Fruit fly (Drosophila melanogaster) whole organism, embryonic: Measurements from ENCODE around the gene Fdx1.

Source experiments
- BEAF-32 ChIP-seq: fragments of 200-800 bp; sonication (Bioruptor generic); optimal IDR thresholded peaks from 3 replicates; lab custom pipeline; 2017; ENCODE audit warnings: missing biosample characterization, missing genetic modification characterization, mild to moderate bottlenecking, moderate library complexity, missing genetic modification reagents
- BtbVII ChIP-seq: fragments of 200-800 bp; sonication (Bioruptor generic); optimal IDR thresholded peaks from 3 replicates; lab custom pipeline; 2017; ENCODE audit warnings: missing biosample characterization, mild to moderate bottlenecking, missing genetic modification characterization
- CG10267 ChIP-seq: fragments of 200-800 bp; sonication (Bioruptor generic); optimal IDR thresholded peaks from 2 replicates; lab custom pipeline; 2018; ENCODE audit warnings: missing biosample characterization, mild to moderate bottlenecking, missing genetic modification characterization, moderate library complexity
- CG10462 ChIP-seq: fragments of 200-800 bp; sonication (Bioruptor generic); optimal IDR thresholded peaks from 2 replicates; lab custom pipeline; 2016; ENCODE audit warnings: missing biosample characterization, missing genetic modification characterization
- CG11247 ChIP-seq: fragments of 200-800 bp; sonication (Bioruptor generic); IDR thresholded peaks from 2 replicates; pipeline ENCODE4 v1.3.6; 2022; ENCODE audit warnings: missing biosample characterization, missing genetic modification characterization
- CG12391 ChIP-seq: fragments of 200-800 bp; sonication (Bioruptor generic); optimal IDR thresholded peaks from 3 replicates; lab custom pipeline; 2018; ENCODE audit warnings: missing biosample characterization, mild to moderate bottlenecking, missing genetic modification characterization, moderate library complexity
- CG13424 ChIP-seq: fragments of 200-800 bp; sonication (Bioruptor generic); optimal IDR thresholded peaks from 2 replicates; lab custom pipeline; 2019; ENCODE audit warnings: missing biosample characterization, mild to moderate bottlenecking, missing genetic modification characterization, moderate library complexity
- CG1529 ChIP-seq: fragments of 200-800 bp; sonication (Bioruptor generic); optimal IDR thresholded peaks from 3 replicates; lab custom pipeline; 2018; ENCODE audit warnings: missing biosample characterization, missing genetic modification characterization
- CG1603 ChIP-seq: fragments of 200-800 bp; sonication (Bioruptor generic); optimal IDR thresholded peaks from 2 replicates; lab custom pipeline; 2019; ENCODE audit warnings: missing biosample characterization, mild to moderate bottlenecking, missing genetic modification characterization, moderate library complexity
- CG17612 ChIP-seq: fragments of 200-800 bp; sonication (Bioruptor generic); IDR thresholded peaks from 2 replicates; pipeline ENCODE4 v1.3.6; 2022; ENCODE audit warnings: missing biosample characterization, missing genetic modification characterization
- CG18476 ChIP-seq: fragments of 200-800 bp; sonication (Bioruptor generic); optimal IDR thresholded peaks from 2 replicates; lab custom pipeline; 2016; ENCODE audit warnings: missing biosample characterization, mild to moderate bottlenecking, missing genetic modification characterization
- CG2712 ChIP-seq: fragments of 200-800 bp; optimal IDR thresholded peaks from 3 replicates; lab custom pipeline; 2019; ENCODE audit warnings: missing biosample characterization, mild to moderate bottlenecking, missing genetic modification characterization, moderate library complexity
- CG30403 ChIP-seq: fragments of 200-800 bp; sonication (Bioruptor generic); optimal IDR thresholded peaks from 3 replicates; lab custom pipeline; 2016; ENCODE audit warnings: missing biosample characterization, missing genetic modification characterization
- CG4424 ChIP-seq: fragments of 200-800 bp; sonication (Bioruptor generic); optimal IDR thresholded peaks from 3 replicates; lab custom pipeline; 2016; ENCODE audit warnings: missing biosample characterization, missing genetic modification characterization
- CG6683 ChIP-seq: fragments of 200-800 bp; sonication (Bioruptor generic); optimal IDR thresholded peaks from 2 replicates; lab custom pipeline; 2017; ENCODE audit warnings: missing biosample characterization, mild to moderate bottlenecking, missing genetic modification characterization, missing genetic modification reagents
- CG6689 ChIP-seq: fragments of 200-800 bp; sonication (Bioruptor generic); IDR thresholded peaks from 2 replicates; pipeline ENCODE4 v1.3.6; 2022; ENCODE audit warnings: missing biosample characterization, missing genetic modification characterization
- CG7271 ChIP-seq: fragments of 200-800 bp; sonication (Bioruptor generic); optimal IDR thresholded peaks from 2 replicates; lab custom pipeline; 2018; ENCODE audit warnings: missing biosample characterization, mild to moderate bottlenecking, missing genetic modification characterization, moderate library complexity
- CG8388 ChIP-seq: fragments of 200-800 bp; sonication (Bioruptor generic); optimal IDR thresholded peaks from 2 replicates; lab custom pipeline; 2019; ENCODE audit warnings: missing biosample characterization, mild to moderate bottlenecking, missing genetic modification characterization, moderate library complexity
- CG9609 ChIP-seq: fragments of 200-800 bp; sonication (Bioruptor generic); optimal IDR thresholded peaks from 3 replicates; lab custom pipeline; 2016; ENCODE audit warnings: missing biosample characterization, missing genetic modification characterization
- CkIIα-i1 ChIP-seq: fragments of 200-800 bp; sonication (Bioruptor generic); IDR thresholded peaks from 2 replicates; pipeline ENCODE4 v1.3.6; 2022; ENCODE audit warnings: missing biosample characterization, missing genetic modification characterization
- Dll ChIP-seq: fragments of 200-800 bp; sonication (Bioruptor generic); IDR thresholded peaks from 4 replicates; pipeline ENCODE4 v1.3.6; 2022; ENCODE audit warnings: missing biosample characterization, missing genetic modification characterization; ENCODE audit not compliant: partially characterized antibody
- Doc3 ChIP-seq: fragments of 200-800 bp; sonication (Bioruptor generic); IDR thresholded peaks from 3 replicates; pipeline ENCODE4 v1.3.6; 2022; ENCODE audit warnings: missing biosample characterization, missing genetic modification characterization; ENCODE audit not compliant: partially characterized antibody
- Drgx ChIP-seq: fragments of 200-800 bp; sonication (Bioruptor generic); IDR thresholded peaks from 2 replicates; pipeline ENCODE4 v1.3.6; 2022; ENCODE audit warnings: missing biosample characterization, missing genetic modification characterization
- H15 ChIP-seq: fragments of 200-800 bp; sonication (Bioruptor generic); IDR thresholded peaks from 3 replicates; pipeline ENCODE4 v1.3.6; 2022; ENCODE audit warnings: missing biosample characterization, missing genetic modification characterization
- H2.0 ChIP-seq: fragments of 200-800 bp; sonication (Bioruptor generic); IDR thresholded peaks from 2 replicates; pipeline ENCODE4 v1.3.6; 2022; ENCODE audit warnings: missing biosample characterization, missing genetic modification characterization
- Hr51 ChIP-seq, 2 experiments: fragments of 200-800 bp; sonication (Bioruptor generic); optimal IDR thresholded peaks; 2 replicates in 1 of 2; 3 replicates in 1 of 2; lab custom pipeline; 2016 to 2018; ENCODE audit warnings: missing biosample characterization in 2 of 2, missing genetic modification characterization in 2 of 2, mild to moderate bottlenecking in 1 of 2, moderate library complexity in 1 of 2
- Hsf ChIP-seq: fragments of 200-800 bp; sonication (Bioruptor generic); optimal IDR thresholded peaks from 3 replicates; lab custom pipeline; 2016; ENCODE audit warnings: missing biosample characterization, missing genetic modification characterization
- MTF-1 ChIP-seq: fragments of 200-800 bp; sonication (Bioruptor generic); optimal IDR thresholded peaks from 2 replicates; lab custom pipeline; 2018; ENCODE audit warnings: missing biosample characterization, mild to moderate bottlenecking, missing genetic modification characterization, borderline replicate concordance
- Mrtf ChIP-seq: fragments of 200-800 bp; sonication (Bioruptor generic); IDR thresholded peaks from 3 replicates; pipeline ENCODE4 v1.3.6; 2022; ENCODE audit warnings: missing biosample characterization, missing genetic modification characterization
- Myb ChIP-seq: fragments of 200-800 bp; sonication (Bioruptor generic); optimal IDR thresholded peaks from 2 replicates; lab custom pipeline; 2016; ENCODE audit warnings: missing biosample characterization, missing genetic modification characterization
- Sox102F ChIP-seq: fragments of 200-800 bp; sonication (Bioruptor generic); optimal IDR thresholded peaks from 2 replicates; lab custom pipeline; 2018; ENCODE audit warnings: missing biosample characterization, mild to moderate bottlenecking, missing genetic modification characterization, moderate library complexity
- ap ChIP-seq: fragments of 200-800 bp; sonication (Bioruptor generic); IDR thresholded peaks from 2 replicates; pipeline ENCODE4 v1.3.6; 2022; ENCODE audit warnings: missing biosample characterization, missing genetic modification characterization
- ato ChIP-seq: fragments of 200-800 bp; sonication (Bioruptor generic); IDR thresholded peaks from 2 replicates; pipeline ENCODE4 v1.3.6; 2022; ENCODE audit warnings: missing biosample characterization, missing genetic modification characterization; ENCODE audit not compliant: partially characterized antibody
- btn ChIP-seq: fragments of 200-800 bp; sonication (Bioruptor generic); optimal IDR thresholded peaks from 2 replicates; lab custom pipeline; 2016; ENCODE audit warnings: missing biosample characterization, missing genetic modification characterization
- ci ChIP-seq: fragments of 200-800 bp; sonication (Bioruptor generic); IDR thresholded peaks from 3 replicates; pipeline ENCODE4 v1.3.6; 2022; ENCODE audit warnings: missing biosample characterization, missing genetic modification characterization
- danr ChIP-seq: fragments of 200-800 bp; sonication (Bioruptor generic); IDR thresholded peaks from 2 replicates; pipeline ENCODE4 v1.3.6; 2022; ENCODE audit warnings: missing biosample characterization, missing genetic modification characterization
- en ChIP-seq: fragments of 200-800 bp; sonication (Bioruptor generic); optimal IDR thresholded peaks from 2 replicates; lab custom pipeline; 2016; ENCODE audit warnings: missing biosample characterization, missing genetic modification characterization
- eyg ChIP-seq: fragments of 200-800 bp; sonication (Bioruptor generic); optimal IDR thresholded peaks from 3 replicates; lab custom pipeline; 2016; ENCODE audit warnings: missing biosample characterization, missing genetic modification characterization
- fru ChIP-seq: fragments of >200 bp; optimal IDR thresholded peaks from 2 replicates; lab custom pipeline; 2017
- fu2 ChIP-seq: fragments of 200-800 bp; sonication (Bioruptor generic); optimal IDR thresholded peaks from 2 replicates; lab custom pipeline; 2016; ENCODE audit warnings: missing biosample characterization, missing genetic modification characterization
- gro ChIP-seq: fragments of 200-800 bp; sonication (Bioruptor generic); optimal IDR thresholded peaks from 2 replicates; lab custom pipeline; 2016; ENCODE audit warnings: missing biosample characterization, missing genetic modification characterization
- ind ChIP-seq: fragments of 200-800 bp; sonication (Bioruptor generic); optimal IDR thresholded peaks from 3 replicates; lab custom pipeline; 2016; ENCODE audit warnings: missing biosample characterization, missing genetic modification characterization
- lilli ChIP-seq: fragments of 200-800 bp; sonication (Bioruptor generic); optimal IDR thresholded peaks from 3 replicates; lab custom pipeline; 2016; ENCODE audit warnings: missing biosample characterization, missing genetic modification characterization
- nau ChIP-seq: fragments of 200-800 bp; sonication (Bioruptor generic); optimal IDR thresholded peaks from 3 replicates; lab custom pipeline; 2017; ENCODE audit warnings: missing biosample characterization, mild to moderate bottlenecking, missing genetic modification characterization, missing genetic modification reagents
- otp ChIP-seq: fragments of 200-800 bp; sonication (Bioruptor generic); IDR thresholded peaks from 3 replicates; pipeline ENCODE4, ENCODE4 v1.3.6; 2022; ENCODE audit warnings: missing biosample characterization, missing genetic modification characterization
- sqz ChIP-seq: fragments of 200-800 bp; sonication (Bioruptor generic); optimal IDR thresholded peaks from 3 replicates; lab custom pipeline; 2018; ENCODE audit warnings: missing biosample characterization, mild to moderate bottlenecking, missing genetic modification characterization
- tio ChIP-seq: fragments of 200-800 bp; sonication (Bioruptor generic); optimal IDR thresholded peaks from 2 replicates; lab custom pipeline; 2017; ENCODE audit warnings: missing biosample characterization, missing genetic modification characterization, inconsistent platforms
- twi ChIP-seq: fragments of 200-800 bp; optimal IDR thresholded peaks from 2 replicates; lab custom pipeline; 2019; ENCODE audit warnings: missing biosample characterization, mild to moderate bottlenecking, missing genetic modification characterization, moderate library complexity
- unpg ChIP-seq: fragments of 200-800 bp; sonication (Bioruptor generic); optimal IDR thresholded peaks from 3 replicates; lab custom pipeline; 2018; ENCODE audit warnings: missing biosample characterization, mild to moderate bottlenecking, missing genetic modification characterization, moderate library complexity
- usp ChIP-seq: fragments of >200 bp; optimal IDR thresholded peaks from 2 replicates; lab custom pipeline; 2017; ENCODE audit warnings: missing biosample characterization, missing genetic modification characterization
- zfh1 ChIP-seq: fragments of 200-800 bp; sonication (Bioruptor generic); IDR thresholded peaks from 3 replicates; pipeline ENCODE4 v1.3.6; 2022; ENCODE audit warnings: missing biosample characterization, missing genetic modification characterization

Fdx1 gene

dm6 chr3L:9372278-9372975, 1.4 kb upstream of the Fdx1 start, which contains the start of the genes Hsp67Bc, CG4456 and Hsp22 (continued):
- no peak for TF ChIP-seq fu2 (GFP tag; lab: Kevin White, UChicago)
- TF ChIP-seq ato (GFP tag; lab: Robert Waterston, UW), result no peak
- TF ChIP-seq CG18476 (GFP tag; lab: Kevin White, UChicago), result no peak
- TF ChIP-seq H2.0 (GFP tag; lab: Robert Waterston, UW), result no peak
- no peak for TF ChIP-seq CG7271 (tag; lab: Kevin White, UChicago)
- TF ChIP-seq CG6689 (GFP tag; lab: Robert Waterston, UW), result no peak
- no peak for TF ChIP-seq CG30403 (GFP tag; lab: Kevin White, UChicago)
- no peak for TF ChIP-seq lilli (GFP tag; lab: Kevin White, UChicago)
- no peak for TF ChIP-seq BtbVII
- TF ChIP-seq tio (GFP tag; lab: Kevin White, UChicago), result no peak
- no peak for TF ChIP-seq CG6683 (GFP tag; lab: Kevin White, UChicago)
- no peak for TF ChIP-seq CG10462 (GFP tag; lab: Kevin White, UChicago)
- TF ChIP-seq fru (lab: Kevin White, UChicago), result no peak
- TF ChIP-seq CkIIα-i1 (GFP tag; lab: Robert Waterston, UW), result no peak
- no peak for TF ChIP-seq CG4424 (GFP tag; lab: Kevin White, UChicago)
- no peak for TF ChIP-seq MTF-1 (GFP tag; lab: Kevin White, UChicago)
- TF ChIP-seq ap (GFP tag; lab: Robert Waterston, UW), result no peak
- TF ChIP-seq Mrtf, result no peak
- no peak for TF ChIP-seq nau (GFP tag; lab: Kevin White, UChicago)
- TF ChIP-seq CG17612 (GFP tag; lab: Robert Waterston, UW), result no peak
- no peak for TF ChIP-seq CG9609
- 0 out of 3 replicates have a peak, but pooled peaks have one; percentile 51 for TF ChIP-seq ci (GFP tag; lab: Robert Waterston, UW)
- no peak for TF ChIP-seq Myb
- TF ChIP-seq H15 (GFP tag; lab: Robert Waterston, UW), result no peak
- no peak for TF ChIP-seq twi (tag; lab: Kevin White, UChicago)
- no peak for TF ChIP-seq Doc3 (GFP tag; lab: Robert Waterston, UW)
- TF ChIP-seq ind, result no peak
- peak; percentile 21 for TF ChIP-seq CG1529
- TF ChIP-seq en, result no peak
- TF ChIP-seq CG12391 (tag; lab: Kevin White, UChicago), result no peak
- TF ChIP-seq danr (GFP tag; lab: Robert Waterston, UW), result no peak
- no peak for TF ChIP-seq CG2712 (tag; lab: Kevin White, UChicago)
- no peak for TF ChIP-seq usp
- no peak for TF ChIP-seq CG10267 (tag; lab: Kevin White, UChicago)
- no peak for TF ChIP-seq gro (GFP tag; lab: Kevin White, UChicago)
- TF ChIP-seq Drgx, result no peak
- TF ChIP-seq unpg (GFP tag; lab: Kevin White, UChicago), result no peak
- TF ChIP-seq eyg (GFP tag; lab: Kevin White, UChicago), result no peak
- TF ChIP-seq zfh1, result no peak
- TF ChIP-seq CG8388 (GFP tag; lab: Kevin White, UChicago), result no peak
- TF ChIP-seq Sox102F, result no peak
- TF ChIP-seq CG13424 (tag; lab: Kevin White, UChicago), result no peak
- no peak for TF ChIP-seq btn
- TF ChIP-seq BEAF-32 (GFP tag; lab: Kevin White, UChicago), result no peak
- no peak for TF ChIP-seq CG11247 (GFP tag; lab: Robert Waterston, UW)
- TF ChIP-seq otp (GFP tag; lab: Robert Waterston, UW), result no peak
- TF ChIP-seq CG1603 (tag; lab: Kevin White, UChicago), result peak; percentile 0
- no peak for TF ChIP-seq Hr51 (GFP tag; optimal IDR thresholded peaks at IDR 0.05; lab: Kevin White, UChicago)
- TF ChIP-seq Dll (GFP tag; lab: Robert Waterston, UW), result no peak
- TF ChIP-seq Hsf (GFP tag; lab: Kevin White, UChicago), result no peak
- no peak for TF ChIP-seq sqz (GFP tag; lab: Kevin White, UChicago)
